Fruit fly (Drosophila melanogaster) Kc167 (cell line): Measurements from ENCODE around the gene TM9SF2.

Source experiments
- Myc ChIP-seq: fragments of >200 bp; optimal IDR thresholded peaks from 2 replicates; lab custom pipeline; 2017; ENCODE audit warnings: missing external identifiers
- Sin3A ChIP-seq: fragments of >200 bp; optimal IDR thresholded peaks from 2 replicates; lab custom pipeline; 2018; ENCODE audit warnings: missing external identifiers
- h ChIP-seq: fragments of >200 bp; optimal IDR thresholded peaks from 3 replicates; lab custom pipeline; 2018; ENCODE audit warnings: missing external identifiers
- insv ChIP-seq: fragments of >200 bp; optimal IDR thresholded peaks from 3 replicates; lab custom pipeline; 2018; ENCODE audit warnings: missing external identifiers
- psq ChIP-seq: fragments of >200 bp; optimal IDR thresholded peaks from 2 replicates; lab custom pipeline; 2017; ENCODE audit warnings: missing external identifiers
- ttk ChIP-seq: sonication (Bioruptor generic); optimal IDR thresholded peaks from 2 replicates; lab custom pipeline; 2017; ENCODE audit warnings: missing external identifiers

TM9SF2 gene

dm6 chr2L:20764663-20765062 is 30.6 kb upstream of the TM9SF2 start:
- TF ChIP-seq ttk (no peak), h (lab: Kevin White, UChicago) (no peak), Myc (no peak), psq (lab: Kevin White, UChicago) (no peak)

dm6 chr2L:20761951-20762538 is 27.9 kb upstream of the TM9SF2 start:
- no peak for TF ChIP-seq insv
- TF ChIP-seq Myc, result no peak

dm6 chr2L:20760956-20761355 is 26.8 kb upstream of the TM9SF2 start:
- TF ChIP-seq Sin3A (lab: Kevin White, UChicago), result no peak
- TF ChIP-seq ttk, result no peak
- TF ChIP-seq h (lab: Kevin White, UChicago), result no peak
- TF ChIP-seq Myc, result no peak
- no peak for TF ChIP-seq insv
- no peak for TF ChIP-seq psq (lab: Kevin White, UChicago)

- TF ChIP-seq h (lab: Kevin White, UChicago) (no peak), Sin3A (lab: Kevin White, UChicago) (no peak)
Observed at dm6 chr2L:20759809-20760485, 25.8 kb upstream of the TM9SF2 start.

- no peak for TF ChIP-seq Myc
- TF ChIP-seq ttk, result no peak
- TF ChIP-seq Sin3A (lab: Kevin White, UChicago), result no peak
- no peak for TF ChIP-seq psq (lab: Kevin White, UChicago)
- no peak for TF ChIP-seq h (lab: Kevin White, UChicago)
- no peak for TF ChIP-seq insv
Observed at dm6 chr2L:20758847-20759465, 24.8 kb upstream of the TM9SF2 start.

- TF ChIP-seq Sin3A (lab: Kevin White, UChicago) (no peak), h (lab: Kevin White, UChicago) (no peak), ttk (no peak)
Observed at dm6 chr2L:20758188-20758846, 24.2 kb upstream of the TM9SF2 start.

- no peak for TF ChIP-seq insv
- no peak for TF ChIP-seq psq (lab: Kevin White, UChicago)
- TF ChIP-seq Sin3A (lab: Kevin White, UChicago), result no peak
- no peak for TF ChIP-seq Myc
- no peak for TF ChIP-seq ttk
Observed at dm6 chr2L:20757808-20758187, 23.7 kb upstream of the TM9SF2 start, which contains the start of the genes Rhau and dia. Gene Rhau (minus strand): TSS chr2L:20757985. Gene dia (plus strand): TSS chr2L:20758144.

dm6 chr2L:20752160-20752559 is 18.1 kb upstream of the TM9SF2 start, which contains the start of the genes Amacr and Ns4:
Gene Amacr (minus strand): TSS chr2L:20752341.
Gene Ns4 (plus strand): TSS chr2L:20752476.
- no peak for TF ChIP-seq insv
- TF ChIP-seq psq (lab: Kevin White, UChicago), result no peak
- no peak for TF ChIP-seq h (lab: Kevin White, UChicago)
- no peak for TF ChIP-seq ttk
- no peak for TF ChIP-seq Sin3A (lab: Kevin White, UChicago)
- no peak for TF ChIP-seq Myc

- TF ChIP-seq psq (lab: Kevin White, UChicago) (peak; percentile 28), insv (no peak), Sin3A (lab: Kevin White, UChicago) (no peak), Myc (no peak), ttk (no peak), h (lab: Kevin White, UChicago) (no peak)
Observed at dm6 chr2L:20735121-20735855, 1.2 kb upstream of the TM9SF2 start.

- TF ChIP-seq Myc, result no peak
- TF ChIP-seq h (lab: Kevin White, UChicago), result no peak
- no peak for TF ChIP-seq insv
- peak; percentile 49 for TF ChIP-seq psq (lab: Kevin White, UChicago)
Observed at dm6 chr2L:20734687-20735088, 579 bp upstream of the TM9SF2 start.

- TF ChIP-seq insv (no peak), Sin3A (lab: Kevin White, UChicago) (no peak), Myc (no peak), psq (lab: Kevin White, UChicago) (no peak), ttk (no peak), h (lab: Kevin White, UChicago) (no peak)
Observed at dm6 chr2L:20733025-20733424, 1.1 kb downstream of the TM9SF2 start.

- TF ChIP-seq Sin3A (lab: Kevin White, UChicago) (no peak), insv (no peak), ttk (no peak), Myc (no peak), h (lab: Kevin White, UChicago) (no peak), psq (lab: Kevin White, UChicago) (no peak)
Observed at dm6 chr2L:20730182-20730581, 3.9 kb downstream of the TM9SF2 start, which contains the start of gene CarT. Gene CarT (minus strand): TSS chr2L:20730282.
